Worm (Caenorhabditis elegans): ENCODE data around the gene nhr-231.

DNA sequence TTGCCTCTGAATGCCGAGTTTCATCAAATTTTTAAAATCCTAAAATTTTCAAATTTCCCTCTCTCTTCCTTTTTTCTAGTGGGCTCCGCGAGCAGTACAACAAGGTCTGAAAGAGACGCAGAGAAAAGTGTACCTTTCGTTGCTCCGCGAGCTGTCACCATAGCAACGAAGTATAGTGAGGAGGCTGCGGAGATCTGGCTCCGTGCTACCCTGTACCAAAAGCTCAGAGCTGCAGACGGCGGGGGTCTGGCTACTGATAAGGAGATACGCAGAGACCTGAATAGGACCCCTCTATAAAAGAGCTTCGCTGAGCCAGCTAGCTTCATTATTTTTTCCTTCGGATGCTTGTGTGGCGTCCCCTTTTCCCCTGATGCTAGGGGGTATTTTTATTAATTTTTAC lies 7.3 kb upstream of the nhr-231 start, which contains the start of gene Y17D7B.10:
- TF ChIP-seq ets-4 (tag; optimal IDR thresholded peaks at IDR 0.05): no peak
- no peak for TF ChIP-seq hlh-30 (tag; optimal IDR thresholded peaks at IDR 0.05; ENCODE audit: insufficient read depth)
- TF ChIP-seq nfya-1 (tag; optimal IDR thresholded peaks at IDR 0.05): no peak
- no peak for TF ChIP-seq ceh-30 (tag; optimal IDR thresholded peaks at IDR 0.05)
- no peak for TF ChIP-seq pros-1 (tag; optimal IDR thresholded peaks at IDR 0.05)
- TF ChIP-seq K09A11.1 (tag; optimal IDR thresholded peaks at IDR 0.05; ENCODE audit: insufficient read depth): no peak
- no peak for TF ChIP-seq fkh-6 (tag; optimal IDR thresholded peaks at IDR 0.05)
- TF ChIP-seq nhr-11 (tag; optimal IDR thresholded peaks at IDR 0.05): no peak
- TF ChIP-seq unc-86 (tag; optimal IDR thresholded peaks at IDR 0.05): no peak
- TF ChIP-seq pqm-1 (tag; optimal IDR thresholded peaks at IDR 0.05): no peak

All from whole organism, late embryonic.